Worm (Caenorhabditis elegans): ENCODE measurements around the gene zfp-2.
A peak's percentile ranks its signal among the peaks of the same experiment; 100 is the strongest.

Gene zfp-2

ce11 chrII:9604685-9605084 lies 47.2 kb downstream of the zfp-2 start:
- no peak for TF ChIP-seq unc-98 (GFP tag; IDR thresholded peaks at IDR 0.05)
- peak; percentile 60 for TF ChIP-seq ama-1 (optimal IDR thresholded peaks at IDR 0.05)

- peak; percentile 50 for TF ChIP-seq nhr-20 (tag; optimal IDR thresholded peaks at IDR 0.05)
- TF ChIP-seq blmp-1 (tag; optimal IDR thresholded peaks at IDR 0.05): no peak
- TF ChIP-seq lin-14 (GFP tag; optimal IDR thresholded peaks at IDR 0.05): peak; percentile 65
- TF ChIP-seq nhr-71 (tag; optimal IDR thresholded peaks at IDR 0.05): no peak
- no peak for TF ChIP-seq tlp-1 (tag; optimal IDR thresholded peaks at IDR 0.05)
- peak; percentile 9 for TF ChIP-seq fos-1 (tag; optimal IDR thresholded peaks at IDR 0.05)
- TF ChIP-seq ceh-90 (tag; optimal IDR thresholded peaks at IDR 0.05): no peak
- TF ChIP-seq elt-3 (tag; optimal IDR thresholded peaks at IDR 0.05): no peak
- TF ChIP-seq C34B4.2 (tag; optimal IDR thresholded peaks at IDR 0.05): no peak
- peak; percentile 9 for TF ChIP-seq ama-1 (optimal IDR thresholded peaks at IDR 0.05)
- no peak for TF ChIP-seq efl-1 (optimal IDR thresholded peaks at IDR 0.05)
- TF ChIP-seq efl-1 (GFP tag; optimal IDR thresholded peaks at IDR 0.05 in 1 of 2): no peak
- no peak for TF ChIP-seq lin-39 (tag; optimal IDR thresholded peaks at IDR 0.05)
- TF ChIP-seq hlh-4 (tag; optimal IDR thresholded peaks at IDR 0.05): no peak
- TF ChIP-seq grh-1 (GFP tag; IDR thresholded peaks at IDR 0.05): no peak
- no peak for TF ChIP-seq egl-27 (tag; optimal IDR thresholded peaks at IDR 0.05)
- no peak for TF ChIP-seq sox-4 (tag; optimal IDR thresholded peaks at IDR 0.05)
- TF ChIP-seq ets-5 (GFP tag; IDR thresholded peaks at IDR 0.05): no peak
- no peak for TF ChIP-seq lin-13 (GFP tag; optimal IDR thresholded peaks at IDR 0.05)
- TF ChIP-seq zag-1 (tag; optimal IDR thresholded peaks at IDR 0.05): no peak
- TF ChIP-seq nhr-11 (tag; optimal IDR thresholded peaks at IDR 0.05): no peak
- TF ChIP-seq irx-1 (tag; optimal IDR thresholded peaks at IDR 0.05): no peak
- TF ChIP-seq nhr-47 (tag; optimal IDR thresholded peaks at IDR 0.05): peak; percentile 3
- TF ChIP-seq snu-23 (GFP tag; optimal IDR thresholded peaks at IDR 0.05): peak; percentile 8
- peak in 1 of 2 experiments; percentile 13 for TF ChIP-seq lsy-2 (tag; optimal IDR thresholded peaks at IDR 0.05)
- TF ChIP-seq mdl-1 (tag; optimal IDR thresholded peaks at IDR 0.05): peak in 1 of 2 experiments; percentile 72
- TF ChIP-seq skn-1 (tag; optimal IDR thresholded peaks at IDR 0.05): no peak
- TF ChIP-seq Y116A8C.19 (tag; optimal IDR thresholded peaks at IDR 0.05; ENCODE audit: borderline replicate concordance): no peak
- peak; percentile 71 for TF ChIP-seq nhr-19 (GFP tag; conservative IDR thresholded peaks at IDR 0.05)
- TF ChIP-seq ceh-88 (GFP tag; IDR thresholded peaks at IDR 0.05): no peak
- TF ChIP-seq nhr-28 (tag; optimal IDR thresholded peaks at IDR 0.05): no peak
- TF ChIP-seq mef-2 (tag; optimal IDR thresholded peaks at IDR 0.05): no peak
- TF ChIP-seq dpl-1 (GFP tag; optimal IDR thresholded peaks at IDR 0.05): no peak
- peak; percentile 30 for TF ChIP-seq C16A3.4 (tag; optimal IDR thresholded peaks at IDR 0.05)
- TF ChIP-seq aha-1 (tag; optimal IDR thresholded peaks at IDR 0.05): no peak
- TF ChIP-seq snpc-4 (tag; optimal IDR thresholded peaks at IDR 0.05): no peak
- TF ChIP-seq dsc-1 (tag; optimal IDR thresholded peaks at IDR 0.05): no peak
- TF ChIP-seq alr-1 (tag; optimal IDR thresholded peaks at IDR 0.05; ENCODE audit: borderline replicate concordance): no peak
Observed at ce11 chrII:9605336-9605735, 47.9 kb downstream of the zfp-2 start, which contains the start of gene nhr-19. Gene nhr-19, minus strand, starts transcription at chrII:9605526.

DNA sequence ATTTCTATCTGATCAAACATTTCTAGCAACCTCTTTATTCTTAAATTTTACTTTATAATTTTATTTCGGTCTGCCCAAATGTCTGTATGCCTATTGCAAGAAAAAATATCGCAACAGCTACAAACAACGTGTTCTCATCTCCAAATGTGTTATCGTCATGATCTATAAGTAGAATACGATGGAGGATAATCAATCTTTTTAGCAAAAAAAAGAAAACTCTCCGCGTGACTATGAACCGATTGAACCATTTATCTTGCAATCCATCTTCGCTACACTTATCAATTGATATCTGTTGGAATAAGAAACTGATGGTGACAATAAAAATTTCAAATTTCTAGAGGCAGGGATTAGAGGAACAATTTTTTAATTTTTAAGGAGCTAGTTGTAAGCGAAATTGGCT lies 48.5 kb downstream of the zfp-2 start:
- TF ChIP-seq lin-14 (GFP tag; optimal IDR thresholded peaks at IDR 0.05): peak; percentile 43
- TF ChIP-seq snpc-4 (tag; optimal IDR thresholded peaks at IDR 0.05): no peak
- peak in 1 of 2 experiments; percentile 7 for TF ChIP-seq lin-35 (GFP tag; optimal IDR thresholded peaks at IDR 0.05)
- peak; percentile 78 for TF ChIP-seq blmp-1 (tag; optimal IDR thresholded peaks at IDR 0.05)
- no peak for TF ChIP-seq unc-98 (GFP tag; IDR thresholded peaks at IDR 0.05)
- no peak for TF ChIP-seq C34B4.2 (tag; optimal IDR thresholded peaks at IDR 0.05)
- TF ChIP-seq nhr-20 (tag; optimal IDR thresholded peaks at IDR 0.05): peak; percentile 74
- TF ChIP-seq ceh-63 (GFP tag; optimal IDR thresholded peaks at IDR 0.05): no peak
- peak; percentile 88 for TF ChIP-seq nhr-85 (tag)
- TF ChIP-seq nhr-19 (GFP tag; conservative IDR thresholded peaks at IDR 0.05): peak; percentile 39
- no peak for TF ChIP-seq nhr-237 (tag; optimal IDR thresholded peaks at IDR 0.05)
- no peak for TF ChIP-seq egl-13 (tag; optimal IDR thresholded peaks at IDR 0.05)
- TF ChIP-seq mep-1 (tag; optimal IDR thresholded peaks at IDR 0.05): no peak
- no peak for TF ChIP-seq nhr-12 (tag; optimal IDR thresholded peaks at IDR 0.05)
- peak; percentile 45 for TF ChIP-seq nhr-71 (tag; optimal IDR thresholded peaks at IDR 0.05)
- TF ChIP-seq snu-23 (GFP tag; optimal IDR thresholded peaks at IDR 0.05): peak; percentile 8
- no peak for TF ChIP-seq efl-3 (GFP tag; optimal IDR thresholded peaks at IDR 0.05)
- TF ChIP-seq ces-1 (GFP tag; optimal IDR thresholded peaks at IDR 0.05): no peak
- peak in 1 of 2 experiments; percentile 32 for TF ChIP-seq lsy-2 (tag; optimal IDR thresholded peaks at IDR 0.05)
- TF ChIP-seq ztf-4 (tag; optimal IDR thresholded peaks at IDR 0.05): no peak
- TF ChIP-seq elt-3 (tag; optimal IDR thresholded peaks at IDR 0.05): peak in 3 of 6 experiments; percentile 8 to 85 (median 51)
- TF ChIP-seq lin-39 (tag; optimal IDR thresholded peaks at IDR 0.05): peak; percentile 47

Data from whole organism, L1 larva.